Fruit fly (Drosophila melanogaster) whole organism, pupa: ENCODE measurements around the gene CG13983.

ENCODE experiments used
- CG10348 ChIP-seq: fragments of 200-800 bp; sonication (Bioruptor generic); IDR thresholded peaks from 2 replicates; pipeline ENCODE4 v1.3.6; 2022; ENCODE audit warnings: missing biosample characterization, missing genetic modification characterization
- CG12605 ChIP-seq: fragments of 200-800 bp; sonication (Bioruptor generic); IDR thresholded peaks from 2 replicates; pipeline ENCODE4 v1.3.6; 2022; ENCODE audit warnings: missing biosample characterization, missing genetic modification characterization
- CG13204 ChIP-seq: fragments of 200-800 bp; sonication (Bioruptor generic); optimal IDR thresholded peaks from 2 replicates; lab custom pipeline; 2018; ENCODE audit warnings: missing biosample characterization, mild to moderate bottlenecking, missing genetic modification characterization, moderate library complexity
- CG14655 ChIP-seq: fragments of 200-800 bp; sonication (Bioruptor generic); optimal IDR thresholded peaks from 3 replicates; lab custom pipeline; 2017; ENCODE audit warnings: mild to moderate bottlenecking, missing biosample characterization, missing genetic modification reagents, missing genetic modification characterization
- CG17806 ChIP-seq: fragments of 200-800 bp; sonication (Bioruptor generic); optimal IDR thresholded peaks from 2 replicates; lab custom pipeline; 2018; ENCODE audit warnings: missing biosample characterization, mild to moderate bottlenecking, missing genetic modification characterization, moderate library complexity
- CG32121 ChIP-seq: fragments of 200-800 bp; sonication (Bioruptor generic); IDR thresholded peaks from 2 replicates; pipeline ENCODE4 v1.3.6; 2022; ENCODE audit warnings: missing biosample characterization, missing genetic modification characterization
- CG4496 ChIP-seq: fragments of 200-800 bp; sonication (Bioruptor generic); IDR thresholded peaks from 3 replicates; pipeline ENCODE4 v1.3.6; 2022; ENCODE audit warnings: missing biosample characterization, missing genetic modification characterization
- CG8159 ChIP-seq: fragments of 200-800 bp; sonication (Bioruptor generic); optimal IDR thresholded peaks from 3 replicates; lab custom pipeline; 2018; ENCODE audit warnings: missing biosample characterization, mild to moderate bottlenecking, missing genetic modification characterization, moderate library complexity
- CG8301 ChIP-seq: fragments of 200-800 bp; sonication (Bioruptor generic); optimal IDR thresholded peaks from 2 replicates; lab custom pipeline; 2018; ENCODE audit warnings: missing biosample characterization, mild to moderate bottlenecking, missing genetic modification characterization
- D1 ChIP-seq: fragments of 200-800 bp; sonication (Bioruptor generic); optimal IDR thresholded peaks from 2 replicates; lab custom pipeline; 2018; ENCODE audit warnings: missing biosample characterization, mild to moderate bottlenecking, missing genetic modification characterization, moderate library complexity
- EcR ChIP-seq: fragments of 200-800 bp; sonication (Bioruptor generic); optimal IDR thresholded peaks from 3 replicates; lab custom pipeline; 2019; ENCODE audit warnings: missing biosample characterization, missing genetic modification characterization, mild to moderate bottlenecking, moderate library complexity, missing genetic modification reagents
- Ets98B ChIP-seq: fragments of 200-800 bp; sonication (Bioruptor generic); IDR thresholded peaks from 2 replicates; pipeline ENCODE4 v1.3.6; 2022; ENCODE audit warnings: missing biosample characterization, missing genetic modification characterization
- Pif1A ChIP-seq: fragments of 200-800 bp; sonication (Bioruptor generic); optimal IDR thresholded peaks from 3 replicates; lab custom pipeline; 2016; ENCODE audit warnings: missing biosample characterization, missing genetic modification characterization
- Pif1B ChIP-seq: fragments of 200-800 bp; sonication (Bioruptor generic); optimal IDR thresholded peaks from 3 replicates; lab custom pipeline; 2016; ENCODE audit warnings: missing biosample characterization, missing genetic modification characterization
- Snoo ChIP-seq: fragments of 200-800 bp; sonication (Bioruptor generic); optimal IDR thresholded peaks from 3 replicates; lab custom pipeline; 2017; ENCODE audit warnings: missing biosample characterization, mild to moderate bottlenecking, missing genetic modification characterization, inconsistent platforms
- gl ChIP-seq: fragments of 200-800 bp; sonication (Bioruptor generic); optimal IDR thresholded peaks from 2 replicates; lab custom pipeline; 2018; ENCODE audit warnings: missing biosample characterization, mild to moderate bottlenecking, missing genetic modification characterization
- rn ChIP-seq: fragments of 200-800 bp; sonication (Bioruptor generic); IDR thresholded peaks from 2 replicates; pipeline ENCODE4 v1.3.6; 2022; ENCODE audit warnings: missing biosample characterization, missing genetic modification characterization

Gene CG13983

DNA sequence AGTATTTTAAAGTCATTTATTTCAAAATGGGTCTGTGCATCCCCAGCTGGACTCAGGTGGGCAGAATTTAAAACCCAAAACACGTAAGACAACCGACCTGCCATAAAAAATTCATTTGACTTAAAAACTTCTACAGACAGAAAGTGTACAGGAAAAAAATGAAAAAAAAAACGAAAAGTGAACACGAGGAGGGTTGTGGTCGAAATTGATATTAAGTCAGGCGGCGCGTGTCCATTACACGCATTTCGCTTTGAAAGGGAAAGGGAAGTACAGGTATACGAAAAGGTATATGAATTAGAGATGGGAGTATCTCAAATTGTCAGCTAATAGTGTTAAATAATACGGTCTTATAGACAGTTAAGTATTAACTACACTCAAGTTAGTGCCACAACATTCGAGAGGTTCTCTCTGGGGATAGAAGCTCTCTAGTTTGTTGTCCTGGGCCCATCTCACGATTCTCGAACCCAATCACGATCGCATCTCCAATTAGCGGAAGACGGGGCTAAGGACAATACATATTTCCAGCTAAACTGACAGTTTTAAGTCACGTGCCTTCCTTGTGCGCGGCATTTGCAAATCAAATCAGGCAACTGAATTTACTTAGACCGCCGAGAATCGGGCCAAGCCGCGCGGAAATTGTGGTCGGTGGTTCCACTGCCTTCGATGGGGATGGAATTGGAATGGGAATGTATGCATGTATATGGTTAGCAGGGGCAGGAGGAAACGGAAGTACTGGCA is 45.5 kb downstream of the CG13983 start:
- TF ChIP-seq CG32121 (GFP tag; lab: Robert Waterston, UW) (no peak), CG17806 (tag; lab: Kevin White, UChicago) (no peak), CG8159 (no peak), CG12605 (GFP tag; lab: Robert Waterston, UW) (no peak), D1 (tag; lab: Kevin White, UChicago) (no peak), CG13204 (GFP tag; lab: Kevin White, UChicago) (no peak), CG10348 (GFP tag; lab: Robert Waterston, UW) (no peak), Snoo (tag; lab: Kevin White, UChicago) (no peak), CG8301 (no peak), CG14655 (no peak), Ets98B (GFP tag; lab: Robert Waterston, UW) (no peak)

DNA sequence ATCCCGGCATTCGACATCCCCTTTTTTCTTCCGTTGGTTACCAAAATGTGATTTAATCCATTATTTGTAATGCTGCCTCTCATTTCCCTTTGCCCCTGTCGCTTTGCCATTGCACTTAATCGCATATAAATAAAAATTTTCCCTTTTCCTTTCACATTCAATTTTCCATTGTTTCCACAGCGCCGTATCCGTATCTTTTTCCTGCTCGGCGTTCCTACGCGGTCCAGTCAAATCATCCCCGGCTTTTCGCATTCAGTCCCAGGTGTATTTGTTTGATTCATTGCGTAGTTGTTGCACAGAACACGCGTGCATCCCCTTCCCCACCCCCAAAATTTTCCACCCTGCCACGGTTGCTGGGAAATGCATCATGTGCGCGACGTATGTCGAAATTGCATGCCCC is 48.4 kb downstream of the CG13983 start:
- no peak for TF ChIP-seq Ets98B (GFP tag; lab: Robert Waterston, UW)
- no peak for TF ChIP-seq CG13204 (GFP tag; lab: Kevin White, UChicago)
- no peak for TF ChIP-seq CG4496 (GFP tag; lab: Robert Waterston, UW)
- no peak for TF ChIP-seq CG8301
- no peak for TF ChIP-seq CG8159
- no peak for TF ChIP-seq CG12605 (GFP tag; lab: Robert Waterston, UW)
- no peak for TF ChIP-seq Pif1A (GFP tag; lab: Kevin White, UChicago)
- TF ChIP-seq CG10348 (GFP tag; lab: Robert Waterston, UW), result no peak
- no peak for TF ChIP-seq Pif1B (GFP tag; lab: Kevin White, UChicago)
- no peak for TF ChIP-seq gl
- no peak for TF ChIP-seq Snoo (tag; lab: Kevin White, UChicago)
- no peak for TF ChIP-seq rn (GFP tag; lab: Robert Waterston, UW)
- TF ChIP-seq EcR (GFP tag; lab: Kevin White, UChicago), result no peak
- TF ChIP-seq CG32121 (GFP tag; lab: Robert Waterston, UW), result no peak
